Worm (Caenorhabditis elegans): ENCODE measurements around the gene fbxb-39.
"Not testable (repeated sequence)": the region's sequence is repeated elsewhere in the genome, so short reads cannot be mapped to it uniquely, and the experiment has no call there.

Gene fbxb-39

ce11 chrII:1045692-1046091, 5.3 kb upstream of the fbxb-39 start, which contains the start of gene str-148:
str-148 (plus strand) TSS chrII:1045992.
- no peak for TF ChIP-seq flt-1 (GFP tag; IDR thresholded peaks at IDR 0.05)
- TF ChIP-seq sea-1 (GFP tag; conservative IDR thresholded peaks at IDR 0.05), result no peak
- TF ChIP-seq tra-4 (tag; optimal IDR thresholded peaks at IDR 0.05), result no peak
- TF ChIP-seq ceh-36 (tag; optimal IDR thresholded peaks at IDR 0.05), result no peak
- no peak for TF ChIP-seq scrt-1 (GFP tag; IDR thresholded peaks at IDR 0.05)
- no peak for TF ChIP-seq aly-1 (tag; optimal IDR thresholded peaks at IDR 0.05)
- no peak for TF ChIP-seq ceh-13 (GFP tag; optimal IDR thresholded peaks at IDR 0.05)
- no peak for TF ChIP-seq hnd-1 (tag; optimal IDR thresholded peaks at IDR 0.05)
- no peak for TF ChIP-seq F13C5.2 (tag; optimal IDR thresholded peaks at IDR 0.05)
- no peak for TF ChIP-seq pes-1 (GFP tag; IDR thresholded peaks at IDR 0.05)
- no peak for TF ChIP-seq tbx-11 (GFP tag; IDR thresholded peaks at IDR 0.05)
- TF ChIP-seq ama-1 (optimal IDR thresholded peaks at IDR 0.05), result no peak

- not testable (repeated sequence) for TF ChIP-seq flt-1 (GFP tag; IDR thresholded peaks at IDR 0.05); tbx-11 (GFP tag; IDR thresholded peaks at IDR 0.05); B0310.2 (tag; optimal IDR thresholded peaks at IDR 0.05)
These were observed 3.6 kb upstream of the fbxb-39 start, which contains the start of gene fbxb-45 for ce11 chrII:1043932-1044331. fbxb-45 (minus strand) TSS chrII:1044032.

- TF ChIP-seq F13C5.2 (tag; optimal IDR thresholded peaks at IDR 0.05) (no peak), B0310.2 (tag; optimal IDR thresholded peaks at IDR 0.05) (no peak), flt-1 (GFP tag; IDR thresholded peaks at IDR 0.05) (no peak), aly-1 (tag; optimal IDR thresholded peaks at IDR 0.05) (no peak), ets-7 (tag; optimal IDR thresholded peaks at IDR 0.05) (no peak), ceh-36 (tag; optimal IDR thresholded peaks at IDR 0.05) (no peak), tbx-37 (GFP tag; conservative IDR thresholded peaks at IDR 0.05) (no peak), tbx-11 (GFP tag; IDR thresholded peaks at IDR 0.05) (no peak), hmg-4 (GFP tag; optimal IDR thresholded peaks at IDR 0.05) (no peak), hnd-1 (tag; optimal IDR thresholded peaks at IDR 0.05) (no peak), scrt-1 (GFP tag; IDR thresholded peaks at IDR 0.05) (no peak), hmbx-1 (tag; optimal IDR thresholded peaks at IDR 0.05) (no peak)
These were observed 1.9 kb upstream of the fbxb-39 start, which contains the start of gene fbxb-41 for ce11 chrII:1042227-1042626. fbxb-41 (minus strand) TSS chrII:1042327.

- TF ChIP-seq ets-7 (tag; optimal IDR thresholded peaks at IDR 0.05) (no peak), F13C5.2 (tag; optimal IDR thresholded peaks at IDR 0.05) (no peak), sea-1 (GFP tag; conservative IDR thresholded peaks at IDR 0.05) (no peak), ceh-36 (tag; optimal IDR thresholded peaks at IDR 0.05) (no peak), B0310.2 (tag; optimal IDR thresholded peaks at IDR 0.05) (no peak)
These were observed 11.8 kb downstream of the fbxb-39 start, which contains the start of gene math-34 for ce11 chrII:1028602-1029001. math-34 (plus strand) TSS chrII:1028972.

ce11 chrII:1026670-1027069, 13.7 kb downstream of the fbxb-39 start, which contains the start of gene M01D1.12:
M01D1.12 (plus strand) TSS chrII:1026970.
- no peak for TF ChIP-seq flt-1 (GFP tag; IDR thresholded peaks at IDR 0.05)
- no peak for TF ChIP-seq ets-7 (tag; optimal IDR thresholded peaks at IDR 0.05)
- no peak for TF ChIP-seq tbx-11 (GFP tag; IDR thresholded peaks at IDR 0.05)
- no peak for TF ChIP-seq B0310.2 (tag; optimal IDR thresholded peaks at IDR 0.05)
- no peak for TF ChIP-seq hnd-1 (tag; optimal IDR thresholded peaks at IDR 0.05)

ce11 chrII:1024684-1025083, 15.7 kb downstream of the fbxb-39 start, which contains the start of gene btb-11:
btb-11 (minus strand) TSS chrII:1024784.
- not testable (repeated sequence) for TF ChIP-seq tbx-11 (GFP tag; IDR thresholded peaks at IDR 0.05); tbx-37 (GFP tag; conservative IDR thresholded peaks at IDR 0.05); scrt-1 (GFP tag; IDR thresholded peaks at IDR 0.05)

ce11 chrII:1006375-1006774, 34.0 kb downstream of the fbxb-39 start, which contains the start of gene F45D11.14:
F45D11.14 (minus strand) TSS chrII:1006475.
- not testable (repeated sequence) for TF ChIP-seq hmbx-1, tra-4, hnd-1 (tag; optimal IDR thresholded peaks at IDR 0.05)

- TF ChIP-seq tbx-11 (GFP tag; IDR thresholded peaks at IDR 0.05), result no peak
- TF ChIP-seq hmg-4 (GFP tag; optimal IDR thresholded peaks at IDR 0.05), result no peak
- no peak for TF ChIP-seq ets-7 (tag; optimal IDR thresholded peaks at IDR 0.05)
- TF ChIP-seq scrt-1 (GFP tag; IDR thresholded peaks at IDR 0.05), result no peak
- TF ChIP-seq ceh-36 (tag; optimal IDR thresholded peaks at IDR 0.05), result no peak
- TF ChIP-seq aly-1 (tag; optimal IDR thresholded peaks at IDR 0.05), result no peak
- no peak for TF ChIP-seq pes-1 (GFP tag; IDR thresholded peaks at IDR 0.05)
- no peak for TF ChIP-seq ama-1 (optimal IDR thresholded peaks at IDR 0.05)
- TF ChIP-seq F13C5.2 (tag; optimal IDR thresholded peaks at IDR 0.05), result no peak
- no peak for TF ChIP-seq hmbx-1 (tag; optimal IDR thresholded peaks at IDR 0.05)
- TF ChIP-seq B0310.2 (tag; optimal IDR thresholded peaks at IDR 0.05), result no peak
- no peak for TF ChIP-seq ceh-13 (GFP tag; optimal IDR thresholded peaks at IDR 0.05)
- no peak for TF ChIP-seq hnd-1 (tag; optimal IDR thresholded peaks at IDR 0.05)
- no peak for TF ChIP-seq sea-1 (GFP tag; conservative IDR thresholded peaks at IDR 0.05)
- no peak for TF ChIP-seq tra-4 (tag; optimal IDR thresholded peaks at IDR 0.05)
- TF ChIP-seq tbx-37 (GFP tag; conservative IDR thresholded peaks at IDR 0.05), result no peak
- TF ChIP-seq flt-1 (GFP tag; IDR thresholded peaks at IDR 0.05), result no peak
These were observed 39.0 kb downstream of the fbxb-39 start, which contains the start of the genes fbxb-30 and F45D11.5 for ce11 chrII:1001351-1001750. fbxb-30 (minus strand) TSS chrII:1001451. F45D11.5 (plus strand) TSS chrII:1001702.

ce11 chrII:999493-999892, 40.9 kb downstream of the fbxb-39 start, which contains the start of gene fbxb-29:
fbxb-29 (minus strand) TSS chrII:999593.
- TF ChIP-seq hmbx-1 (tag; optimal IDR thresholded peaks at IDR 0.05), result no peak
- TF ChIP-seq hnd-1 (tag; optimal IDR thresholded peaks at IDR 0.05), result no peak
- no peak for TF ChIP-seq tbx-37 (GFP tag; conservative IDR thresholded peaks at IDR 0.05)

Data from whole organism, early embryonic.